Fruit fly (Drosophila melanogaster) S2 (cell line): Measurements from ENCODE around the gene CG1622.

Experiments used
- CG8478 ChIP-seq: fragments of >200 bp; optimal IDR thresholded peaks from 2 replicates; lab custom pipeline; 2018
- CTCF ChIP-seq, 2 experiments: fragments of >200 bp; optimal IDR thresholded peaks; 2 replicates each; lab custom pipeline; 2018

DNA sequence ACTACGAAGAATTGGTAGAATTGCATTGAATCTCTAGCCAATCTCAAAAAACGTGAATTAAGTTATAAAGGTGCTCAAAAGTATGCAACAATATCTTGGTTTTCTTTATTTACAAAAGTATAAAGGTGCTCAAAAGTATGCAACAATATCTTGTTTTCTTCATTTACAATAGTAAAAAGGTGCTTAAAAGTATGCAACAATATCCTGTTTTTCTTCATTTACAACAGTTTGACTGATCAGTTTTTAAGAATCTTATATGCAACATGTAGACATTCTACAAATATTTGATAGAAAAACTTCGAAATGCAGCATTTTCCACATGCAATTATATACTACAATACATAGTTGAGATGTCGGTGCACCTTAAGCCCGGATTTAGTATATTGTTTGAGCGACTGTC, 50.1 kb downstream of the CG1622 start:
- TF ChIP-seq CG8478 (lab: Kevin White, UChicago), result no peak
- TF ChIP-seq CTCF (optimal IDR thresholded peaks at IDR 0.05; lab: Kevin White, UChicago), result no peak
